Worm (Caenorhabditis elegans) whole organism, young adult: ENCODE results near the gene K02C4.3.

Experiments used
- B0019.2 ChIP-seq: fragments of 200-800 bp; sonication (Bioruptor generic); conservative IDR thresholded peaks from 2 replicates; pipeline ENCODE4 v1.3.6; 2022; ENCODE audit warnings: missing genetic modification reagents, missing genetic modification characterization, missing compliant biosample characterization
- B0261.1 ChIP-seq: sonication (generic microtip); optimal IDR thresholded peaks from 2 replicates; lab custom pipeline; 2016; ENCODE audit warnings: mild to moderate bottlenecking, missing genetic modification characterization, moderate library complexity, missing compliant biosample characterization
- F23B12.7 ChIP-seq: sonication (generic microtip); optimal IDR thresholded peaks from 2 replicates; lab custom pipeline; 2017; ENCODE audit warnings: missing genetic modification characterization, mild to moderate bottlenecking, missing compliant biosample characterization, antibody characterized with exemption, moderate library complexity; ENCODE audit not compliant: insufficient read depth
- F33H1.4 ChIP-seq: fragments of 200-800 bp; sonication (Bioruptor generic); IDR thresholded peaks from 2 replicates; pipeline ENCODE4 v1.3.6; 2022; ENCODE audit warnings: missing genetic modification reagents, missing genetic modification characterization, missing compliant biosample characterization
- F52B5.7 ChIP-seq: sonication (generic microtip); optimal IDR thresholded peaks from 2 replicates; lab custom pipeline; 2016; ENCODE audit warnings: mild to moderate bottlenecking, missing genetic modification characterization, missing compliant biosample characterization
- K11D2.4 ChIP-seq: fragments of 200-800 bp; sonication (Bioruptor generic); IDR thresholded peaks from 2 replicates; pipeline ENCODE4 v1.3.6; 2022; ENCODE audit warnings: missing genetic modification reagents, missing genetic modification characterization, missing compliant biosample characterization
- Y67H2A.10 ChIP-seq: fragments of 200-800 bp; sonication (Bioruptor generic); conservative IDR thresholded peaks from 2 replicates; pipeline ENCODE4 v1.3.6; 2022; ENCODE audit warnings: missing genetic modification reagents, missing genetic modification characterization, missing compliant biosample characterization
- Y79H2A.3 ChIP-seq: fragments of 200-800 bp; sonication (Bioruptor generic); conservative IDR thresholded peaks from 2 replicates; pipeline ENCODE4 v1.3.6; 2022; ENCODE audit warnings: missing genetic modification reagents, missing genetic modification characterization, missing compliant biosample characterization
- akir-1 ChIP-seq: fragments of 200-800 bp; sonication (Bioruptor generic); optimal IDR thresholded peaks from 2 replicates; lab custom pipeline; 2018; ENCODE audit warnings: mild to moderate bottlenecking, missing genetic modification characterization, moderate library complexity, missing compliant biosample characterization
- aptf-2 ChIP-seq: fragments of 200-800 bp; sonication (Bioruptor generic); conservative IDR thresholded peaks from 2 replicates; pipeline ENCODE4 v1.3.6; 2022; ENCODE audit warnings: missing genetic modification reagents, missing genetic modification characterization, missing compliant biosample characterization
- aptf-3 ChIP-seq: fragments of 200-800 bp; sonication (Bioruptor generic); IDR thresholded peaks from 2 replicates; pipeline ENCODE4 v1.3.6; 2022; ENCODE audit warnings: missing genetic modification characterization, missing compliant biosample characterization
- athp-1 ChIP-seq: sonication (generic microtip); optimal IDR thresholded peaks from 2 replicates; lab custom pipeline; 2017; ENCODE audit warnings: mild to moderate bottlenecking, missing genetic modification characterization, missing compliant biosample characterization
- attf-3 ChIP-seq: fragments of 200-800 bp; sonication (Bioruptor generic); conservative IDR thresholded peaks from 2 replicates; pipeline ENCODE4 v1.3.6; 2022; ENCODE audit warnings: missing genetic modification reagents, missing genetic modification characterization, missing compliant biosample characterization
- attf-5 ChIP-seq: fragments of 200-800 bp; sonication (Bioruptor generic); optimal IDR thresholded peaks from 2 replicates; lab custom pipeline; 2018; ENCODE audit warnings: mild to moderate bottlenecking, missing genetic modification characterization, missing compliant biosample characterization
- cebp-1 ChIP-seq, 2 experiments: fragments of 200-800 bp in 1 of 2; sonication (Bioruptor generic) in 1 of 2; sonication (generic microtip) in 1 of 2; IDR thresholded peaks in 1 of 2; optimal IDR thresholded peaks in 1 of 2; 2 replicates each; pipeline versions ENCODE4 v1.3.6 to Lab custom; 2017 to 2022; ENCODE audit warnings: missing compliant biosample characterization in 2 of 2, missing genetic modification characterization in 2 of 2, mild to moderate bottlenecking in 1 of 2, missing genetic modification reagents in 1 of 2, moderate library complexity in 1 of 2
- ceh-27 ChIP-seq: fragments of 200-800 bp; sonication (Bioruptor generic); optimal IDR thresholded peaks from 2 replicates; lab custom pipeline; 2018; ENCODE audit warnings: mild to moderate bottlenecking, missing genetic modification characterization, moderate library complexity, missing compliant biosample characterization
- ceh-40 ChIP-seq: fragments of 200-800 bp; sonication (Bioruptor generic); IDR thresholded peaks from 2 replicates; pipeline ENCODE4 v1.3.6; 2022; ENCODE audit warnings: missing genetic modification characterization, missing compliant biosample characterization
- ceh-91 ChIP-seq: fragments of 200-800 bp; sonication (Bioruptor generic); IDR thresholded peaks from 2 replicates; pipeline ENCODE4 v1.3.6; 2022; ENCODE audit warnings: missing genetic modification reagents, missing genetic modification characterization, missing compliant biosample characterization
- dpff-1 ChIP-seq: sonication (generic microtip); optimal IDR thresholded peaks from 2 replicates; lab custom pipeline; 2017; ENCODE audit warnings: mild to moderate bottlenecking, missing genetic modification characterization, missing compliant biosample characterization
- egl-18 ChIP-seq: fragments of 200-800 bp; sonication (Bioruptor generic); IDR thresholded peaks from 2 replicates; pipeline ENCODE4 v1.3.6; 2022; ENCODE audit warnings: missing genetic modification reagents, missing genetic modification characterization, missing compliant biosample characterization
- egl-44 ChIP-seq: fragments of 200-800 bp; sonication (Bioruptor generic); IDR thresholded peaks from 2 replicates; pipeline ENCODE4 v1.3.6; 2022; ENCODE audit warnings: missing genetic modification reagents, missing genetic modification characterization, missing compliant biosample characterization
- ekl-4 ChIP-seq: fragments of 200-800 bp; sonication (Bioruptor generic); IDR thresholded peaks from 2 replicates; pipeline ENCODE4 v1.3.6; 2022; ENCODE audit warnings: missing genetic modification reagents, missing genetic modification characterization, missing compliant biosample characterization
- ets-4 ChIP-seq: fragments of 200-800 bp; sonication (Bioruptor generic); optimal IDR thresholded peaks from 2 replicates; lab custom pipeline; 2018; ENCODE audit warnings: mild to moderate bottlenecking, missing genetic modification characterization, missing compliant biosample characterization
- gei-17 ChIP-seq: fragments of 200-800 bp; sonication (Bioruptor generic); optimal IDR thresholded peaks from 2 replicates; lab custom pipeline; 2018; ENCODE audit warnings: mild to moderate bottlenecking, missing genetic modification characterization, missing compliant biosample characterization
- hmg-1.2 ChIP-seq: fragments of 200-800 bp; sonication (Bioruptor generic); IDR thresholded peaks from 2 replicates; pipeline ENCODE4 v1.3.6; 2022; ENCODE audit warnings: missing genetic modification reagents, missing genetic modification characterization, missing compliant biosample characterization
- hmg-20 ChIP-seq: fragments of 200-800 bp; sonication (Bioruptor generic); IDR thresholded peaks from 2 replicates; pipeline ENCODE4 v1.3.6; 2022; ENCODE audit warnings: missing genetic modification reagents, missing genetic modification characterization, missing compliant biosample characterization
- lin-40 ChIP-seq: sonication (generic microtip); optimal IDR thresholded peaks from 2 replicates; lab custom pipeline; 2016; ENCODE audit warnings: missing genetic modification characterization, mild to moderate bottlenecking, missing compliant biosample characterization, missing genotype, missing genetic modification reagents
- lsl-1 ChIP-seq: fragments of 200-800 bp; sonication (Bioruptor generic); optimal IDR thresholded peaks from 2 replicates; lab custom pipeline; 2018; ENCODE audit warnings: mild to moderate bottlenecking, missing genetic modification characterization, moderate library complexity, missing compliant biosample characterization
- madf-3 ChIP-seq: fragments of 200-800 bp; sonication (Bioruptor generic); IDR thresholded peaks from 2 replicates; pipeline ENCODE4 v1.3.6; 2022; ENCODE audit warnings: missing genetic modification reagents, missing genetic modification characterization, missing compliant biosample characterization
- madf-6 ChIP-seq: fragments of 200-800 bp; sonication (Bioruptor generic); IDR thresholded peaks from 2 replicates; pipeline ENCODE4 v1.3.6; 2022; ENCODE audit warnings: missing genetic modification reagents, missing genetic modification characterization, missing compliant biosample characterization
- madf-8 ChIP-seq: fragments of 200-800 bp; sonication (Bioruptor generic); conservative IDR thresholded peaks from 2 replicates; pipeline ENCODE4 v1.3.6; 2022; ENCODE audit warnings: missing genetic modification reagents, missing genetic modification characterization, missing compliant biosample characterization
- mcd-1 ChIP-seq: fragments of 200-800 bp; sonication (Bioruptor generic); IDR thresholded peaks from 2 replicates; pipeline ENCODE4 v1.3.6; 2022; ENCODE audit warnings: missing genetic modification reagents, missing genetic modification characterization, missing compliant biosample characterization
- mel-28 ChIP-seq: sonication (generic microtip); optimal IDR thresholded peaks from 2 replicates; lab custom pipeline; 2016; ENCODE audit warnings: borderline replicate concordance, mild to moderate bottlenecking, missing genetic modification characterization, missing compliant biosample characterization
- nhr-90 ChIP-seq: sonication (generic microtip); optimal IDR thresholded peaks from 2 replicates; lab custom pipeline; 2016; ENCODE audit warnings: missing genotype, mild to moderate bottlenecking, missing genetic modification characterization, missing compliant biosample characterization
- rcor-1 ChIP-seq: fragments of 200-800 bp; sonication (Bioruptor generic); IDR thresholded peaks from 2 replicates; pipeline ENCODE4 v1.3.6; 2022; ENCODE audit warnings: missing genetic modification reagents, missing genetic modification characterization, missing compliant biosample characterization
- sdz-38 ChIP-seq: sonication (generic microtip); optimal IDR thresholded peaks from 2 replicates; lab custom pipeline; 2016; ENCODE audit warnings: missing genotype, missing genetic modification characterization, missing compliant biosample characterization
- somi-1 ChIP-seq: fragments of 200-800 bp; sonication (Bioruptor generic); optimal IDR thresholded peaks from 2 replicates; lab custom pipeline; 2018; ENCODE audit warnings: mild to moderate bottlenecking, missing genetic modification characterization, missing compliant biosample characterization
- tbp1 ChIP-seq: fragments of 200-800 bp; sonication (Bioruptor generic); optimal IDR thresholded peaks from 2 replicates; lab custom pipeline; 2018; ENCODE audit warnings: mild to moderate bottlenecking, missing genetic modification characterization, missing compliant biosample characterization
- xnd-1 ChIP-seq: sonication (generic microtip); optimal IDR thresholded peaks from 2 replicates; lab custom pipeline; 2016; ENCODE audit warnings: missing genotype, missing genetic modification reagents, missing genetic modification characterization, missing compliant biosample characterization
- zfh-2 ChIP-seq: fragments of 200-800 bp; sonication (Bioruptor generic); conservative IDR thresholded peaks from 2 replicates; pipeline ENCODE4 v1.3.6; 2022; ENCODE audit warnings: missing genetic modification reagents, missing genetic modification characterization, missing compliant biosample characterization
- ztf-18 ChIP-seq: sonication (generic microtip); optimal IDR thresholded peaks from 2 replicates; lab custom pipeline; 2016; ENCODE audit warnings: missing genotype, mild to moderate bottlenecking, missing genetic modification characterization, missing compliant biosample characterization
- ztf-26 ChIP-seq: sonication (generic microtip); optimal IDR thresholded peaks from 2 replicates; lab custom pipeline; 2017; ENCODE audit warnings: missing genetic modification characterization, missing compliant biosample characterization
- ztf-28 ChIP-seq: fragments of 200-800 bp; sonication (Bioruptor generic); IDR thresholded peaks from 2 replicates; pipeline ENCODE4 v1.3.6; 2022; ENCODE audit warnings: missing genetic modification reagents, missing genetic modification characterization, missing compliant biosample characterization

The K02C4.3 gene

ce11 chrII:8042289-8042688, 44.4 kb downstream of the K02C4.3 start, which contains the start of gene T05H10.1:
Gene T05H10.1, plus strand, starts transcription at chrII:8042589.
- 0 out of 2 replicates have a peak, but pooled peaks have one; percentile 32 for TF ChIP-seq zfh-2 (GFP tag; lab: Robert Waterston, UW)
- no peak for TF ChIP-seq tbp1 (GFP tag; lab: Kevin White, UChicago)

- no peak for TF ChIP-seq F23B12.7 (tag; lab: Kevin White, UChicago)
- peak; percentile 54 for TF ChIP-seq attf-5 (GFP tag; lab: Kevin White, UChicago)
- no peak for TF ChIP-seq mel-28 (tag; lab: Kevin White, UChicago)
- peak; percentile 95 for TF ChIP-seq attf-3 (GFP tag; lab: Robert Waterston, UW)
- peak; percentile 18; the same call in 1 of the 2 replicates for TF ChIP-seq hmg-1.2 (GFP tag; lab: Robert Waterston, UW)
- no peak for TF ChIP-seq cebp-1 (GFP tag; IDR thresholded peaks at IDR 0.05; lab: Robert Waterston, UW)
- TF ChIP-seq cebp-1 (tag; optimal IDR thresholded peaks at IDR 0.05; lab: Kevin White, UChicago): peak; percentile 16
Measured at ce11 chrII:8041642-8042041, 45.0 kb downstream of the K02C4.3 start.

ce11 chrII:8039416-8039815, 47.2 kb downstream of the K02C4.3 start, which contains the start of the genes ubh-4 and algn-6:
Gene ubh-4, minus strand, starts transcription at chrII:8039597.
Gene algn-6, plus strand, starts transcription at chrII:8039802.
- TF ChIP-seq nhr-90: no peak
- no peak for TF ChIP-seq aptf-3 (GFP tag; lab: Robert Waterston, UW)
- no peak for TF ChIP-seq ekl-4 (GFP tag; lab: Robert Waterston, UW)
- TF ChIP-seq madf-8 (GFP tag; lab: Robert Waterston, UW): peak; percentile 32; the same call in 1 of the 2 replicates
- no peak for TF ChIP-seq somi-1 (GFP tag; lab: Kevin White, UChicago)
- TF ChIP-seq F33H1.4 (GFP tag; lab: Robert Waterston, UW): peak; percentile 24; the same call in 1 of the 2 replicates
- TF ChIP-seq madf-3: peak; percentile 61; the same call in 1 of the 2 replicates
- 0 out of 2 replicates have a peak, but pooled peaks have one; percentile 13 for TF ChIP-seq egl-44 (GFP tag; lab: Robert Waterston, UW)
- peak; percentile 59 for TF ChIP-seq ztf-18
- TF ChIP-seq rcor-1 (GFP tag; lab: Robert Waterston, UW): 0 out of 2 replicates have a peak, but pooled peaks have one; percentile 24
- TF ChIP-seq K11D2.4 (GFP tag; lab: Robert Waterston, UW): no peak
- TF ChIP-seq B0019.2: no peak
- TF ChIP-seq dpff-1 (tag; lab: Kevin White, UChicago): no peak
- no peak for TF ChIP-seq hmg-20
- TF ChIP-seq F52B5.7 (tag; lab: Kevin White, UChicago): no peak
- 0 out of 2 replicates have a peak, but pooled peaks have one; percentile 24 for TF ChIP-seq Y79H2A.3 (GFP tag; lab: Robert Waterston, UW)
- no peak for TF ChIP-seq akir-1 (GFP tag; lab: Kevin White, UChicago)
- no peak for TF ChIP-seq ets-4 (GFP tag; lab: Kevin White, UChicago)
- TF ChIP-seq mcd-1 (GFP tag; lab: Robert Waterston, UW): peak; percentile 89
- TF ChIP-seq egl-18: no peak
- TF ChIP-seq gei-17 (GFP tag; lab: Kevin White, UChicago): no peak
- peak; percentile 87 for TF ChIP-seq lsl-1 (GFP tag; lab: Kevin White, UChicago)
- 0 out of 2 replicates have a peak, but pooled peaks have one; percentile 60 for TF ChIP-seq ztf-28 (GFP tag; lab: Robert Waterston, UW)
- TF ChIP-seq ceh-40: no peak
- TF ChIP-seq ztf-26 (tag; lab: Kevin White, UChicago): no peak
- TF ChIP-seq hmg-1.2 (GFP tag; lab: Robert Waterston, UW): peak; percentile 67; the same call in 1 of the 2 replicates
- peak; percentile 61 for TF ChIP-seq madf-6 (GFP tag; lab: Robert Waterston, UW)
- peak; percentile 64 for TF ChIP-seq ceh-27 (GFP tag; lab: Kevin White, UChicago)
- 0 out of 2 replicates have a peak, but pooled peaks have one; percentile 22 for TF ChIP-seq Y67H2A.10 (GFP tag; lab: Robert Waterston, UW)
- TF ChIP-seq lin-40 (tag; lab: Kevin White, UChicago): peak; percentile 16
- no peak for TF ChIP-seq sdz-38
- peak; percentile 54 for TF ChIP-seq athp-1 (tag; lab: Kevin White, UChicago)
- no peak for TF ChIP-seq B0261.1 (tag; lab: Kevin White, UChicago)
- TF ChIP-seq xnd-1 (tag; lab: Kevin White, UChicago): peak; percentile 25
- peak; percentile 31; the same call in 1 of the 2 replicates for TF ChIP-seq aptf-2 (GFP tag; lab: Robert Waterston, UW)
- TF ChIP-seq ceh-91 (GFP tag; lab: Robert Waterston, UW): peak; percentile 69; the same call in 1 of the 2 replicates
